Fruit fly (Drosophila melanogaster) whole organism, adult: ENCODE data around the gene Dh31.

Experiments used
- CG11617 ChIP-seq: fragments of 200-800 bp; sonication (Bioruptor generic); optimal IDR thresholded peaks from 2 replicates; lab custom pipeline; 2017; ENCODE audit warnings: mild to moderate bottlenecking, missing biosample characterization, missing genetic modification reagents, missing genetic modification characterization
- CG12768 ChIP-seq: fragments of 200-800 bp; sonication (Bioruptor generic); optimal IDR thresholded peaks from 2 replicates; lab custom pipeline; 2017; ENCODE audit warnings: missing biosample characterization, missing genetic modification characterization, mild to moderate bottlenecking, moderate library complexity, missing genetic modification reagents
- CG14711 ChIP-seq: fragments of 200-800 bp; sonication (Bioruptor generic); optimal IDR thresholded peaks from 2 replicates; lab custom pipeline; 2018; ENCODE audit warnings: missing biosample characterization, mild to moderate bottlenecking, missing genetic modification characterization, moderate library complexity
- CG33017 ChIP-seq: fragments of 200-800 bp; sonication (Bioruptor generic); optimal IDR thresholded peaks from 2 replicates; lab custom pipeline; 2018; ENCODE audit warnings: missing biosample characterization, mild to moderate bottlenecking, missing genetic modification characterization, moderate library complexity
- CG5204 ChIP-seq: fragments of 200-800 bp; sonication (Bioruptor generic); optimal IDR thresholded peaks from 2 replicates; lab custom pipeline; 2016; ENCODE audit warnings: missing biosample characterization, missing genetic modification characterization
- CG7045 ChIP-seq: fragments of 200-800 bp; sonication (Bioruptor generic); optimal IDR thresholded peaks from 2 replicates; lab custom pipeline; 2017; ENCODE audit warnings: missing biosample characterization, mild to moderate bottlenecking, missing genetic modification characterization
- CG7101 ChIP-seq: fragments of 200-800 bp; sonication (Bioruptor generic); optimal IDR thresholded peaks from 2 replicates; lab custom pipeline; 2018; ENCODE audit warnings: missing biosample characterization, mild to moderate bottlenecking, missing genetic modification characterization, moderate library complexity
- Clk ChIP-seq: fragments of 200-800 bp; sonication (Bioruptor generic); optimal IDR thresholded peaks from 2 replicates; lab custom pipeline; 2017; ENCODE audit warnings: missing biosample characterization, missing genetic modification characterization
- Crg-1 ChIP-seq: fragments of 200-800 bp; sonication (Bioruptor generic); optimal IDR thresholded peaks from 2 replicates; lab custom pipeline; 2016; ENCODE audit warnings: missing biosample characterization, missing genetic modification characterization
- Hr96 ChIP-seq: fragments of 200-800 bp; sonication (Bioruptor generic); optimal IDR thresholded peaks from 2 replicates; lab custom pipeline; 2016; ENCODE audit warnings: missing biosample characterization, missing genetic modification characterization
- Mnt ChIP-seq: fragments of 200-800 bp; sonication (Bioruptor generic); optimal IDR thresholded peaks from 2 replicates; lab custom pipeline; 2016; ENCODE audit warnings: missing biosample characterization, mild to moderate bottlenecking, missing genetic modification characterization
- bab1 ChIP-seq: fragments of 200-800 bp; sonication (Bioruptor generic); optimal IDR thresholded peaks from 3 replicates; lab custom pipeline; 2019; ENCODE audit warnings: missing biosample characterization, mild to moderate bottlenecking, missing genetic modification characterization, moderate library complexity
- cic ChIP-seq: fragments of 200-800 bp; sonication (Bioruptor generic); optimal IDR thresholded peaks from 2 replicates; lab custom pipeline; 2017; ENCODE audit warnings: missing biosample characterization, mild to moderate bottlenecking, missing genetic modification characterization, moderate library complexity
- cnc ChIP-seq, 2 experiments: fragments of >200 bp; optimal IDR thresholded peaks; 2 replicates each; lab custom pipeline; 2017
- kay ChIP-seq: fragments of 200-800 bp; sonication (Bioruptor generic); peaks from one replicate; lab custom pipeline; 2016; ENCODE audit warnings: missing biosample characterization, missing genetic modification characterization, borderline replicate concordance
- ovo ChIP-seq: fragments of 200-800 bp; sonication (Bioruptor generic); optimal IDR thresholded peaks from 2 replicates; lab custom pipeline; 2016; ENCODE audit warnings: missing biosample characterization, missing genetic modification characterization
- pad ChIP-seq: fragments of 200-800 bp; sonication (Bioruptor generic); optimal IDR thresholded peaks from 3 replicates; lab custom pipeline; 2017; ENCODE audit warnings: missing biosample characterization, missing genetic modification characterization, mild to moderate bottlenecking, moderate library complexity, missing genetic modification reagents
- toe ChIP-seq: fragments of 200-800 bp; sonication (Bioruptor generic); optimal IDR thresholded peaks from 2 replicates; lab custom pipeline; 2016; ENCODE audit warnings: missing biosample characterization, missing genetic modification characterization

The Dh31 gene

dm6 chr2L:8461782-8462453 lies 44.7 kb downstream of the Dh31 start:
- TF ChIP-seq CG33017 (tag; lab: Kevin White, UChicago) (no peak), CG7101 (tag; lab: Kevin White, UChicago) (peak; percentile 18), CG12768 (GFP tag; lab: Kevin White, UChicago) (no peak), ovo (GFP tag; lab: Kevin White, UChicago) (no peak), Hr96 (GFP tag; lab: Kevin White, UChicago) (no peak), Mnt (peak; percentile 32), CG11617 (peak; percentile 4), Clk (GFP tag; lab: Kevin White, UChicago) (no peak), CG7045 (no peak)

dm6 chr2L:8451497-8451896 lies 55.1 kb downstream of the Dh31 start:
- TF ChIP-seq cic (peak; percentile 41), kay (GFP tag; lab: Kevin White, UChicago) (peak; percentile 83), pad (GFP tag; lab: Kevin White, UChicago) (no peak)

dm6 chr2L:8449358-8449757 lies 57.3 kb downstream of the Dh31 start, which contains the start of gene Aasdh:
Aasdh (minus strand) TSS chr2L:8449576.
- TF ChIP-seq Crg-1 (GFP tag; lab: Kevin White, UChicago) (no peak), ovo (GFP tag; lab: Kevin White, UChicago) (no peak), Clk (GFP tag; lab: Kevin White, UChicago) (no peak), bab1 (GFP tag; lab: Kevin White, UChicago) (no peak), CG14711 (tag; lab: Kevin White, UChicago) (no peak), CG33017 (tag; lab: Kevin White, UChicago) (no peak), CG12768 (GFP tag; lab: Kevin White, UChicago) (no peak), Mnt (no peak), cic (no peak), CG5204 (GFP tag; lab: Kevin White, UChicago) (no peak), cnc (optimal IDR thresholded peaks at IDR 0.05; lab: Kevin White, UChicago) (no peak), CG7045 (no peak), toe (no peak), CG11617 (no peak), Hr96 (GFP tag; lab: Kevin White, UChicago) (no peak)

- TF ChIP-seq Crg-1 (GFP tag; lab: Kevin White, UChicago), result no peak
- TF ChIP-seq ovo (GFP tag; lab: Kevin White, UChicago), result no peak
- no peak for TF ChIP-seq CG7101 (tag; lab: Kevin White, UChicago)
Observed at dm6 chr2L:8442147-8442546, 64.5 kb downstream of the Dh31 start, which contains the start of gene CG31897. CG31897 (plus strand) TSS chr2L:8442447.
